Fruit fly (Drosophila melanogaster): ENCODE results near the gene SmE.

SmE gene

dm6 chr2L:7850406-7850805 lies 34.8 kb downstream of the SmE start:
- TF ChIP-seq Jra (GFP tag; optimal IDR thresholded peaks at IDR 0.05) (no peak), Mio (GFP tag; optimal IDR thresholded peaks at IDR 0.05) (no peak), h (GFP tag; optimal IDR thresholded peaks at IDR 0.05) (no peak), ey (GFP tag; optimal IDR thresholded peaks at IDR 0.05) (no peak), Sp1 (GFP tag; optimal IDR thresholded peaks at IDR 0.05) (no peak), jim (GFP tag; optimal IDR thresholded peaks at IDR 0.05) (no peak), Myc (optimal IDR thresholded peaks at IDR 0.05) (no peak), dmrt93B (GFP tag; optimal IDR thresholded peaks at IDR 0.05) (no peak), usp (GFP tag; optimal IDR thresholded peaks at IDR 0.05) (no peak)

dm6 chr2L:7849472-7849871 lies 35.8 kb downstream of the SmE start:
- TF ChIP-seq foxo (GFP tag; optimal IDR thresholded peaks at IDR 0.05), result peak in 1 of 2 experiments; percentile 1
- no peak for TF ChIP-seq jim (GFP tag; optimal IDR thresholded peaks at IDR 0.05)

- TF ChIP-seq Myc (optimal IDR thresholded peaks at IDR 0.05) (no peak), Hr83 (GFP tag; optimal IDR thresholded peaks at IDR 0.05; ENCODE audit: poor library complexity, severe bottlenecking) (no peak), rgr (GFP tag; optimal IDR thresholded peaks at IDR 0.05) (peak; percentile 16), CG32264 (GFP tag; optimal IDR thresholded peaks at IDR 0.05) (no peak), sv (GFP tag; optimal IDR thresholded peaks at IDR 0.05) (no peak), dl (GFP tag; optimal IDR thresholded peaks at IDR 0.05; ENCODE audit: insufficient read depth in 1 of 2, partially characterized antibody in 2 of 2) (no peak), Mio (GFP tag; optimal IDR thresholded peaks at IDR 0.05) (no peak), Hnf4 (GFP tag; optimal IDR thresholded peaks at IDR 0.05) (peak; percentile 9), h (GFP tag; optimal IDR thresholded peaks at IDR 0.05) (peak; percentile 29), psq (GFP tag; optimal IDR thresholded peaks at IDR 0.05) (peak; percentile 17), HLH106 (tag; optimal IDR thresholded peaks at IDR 0.05) (peak; percentile 17), CrebA (GFP tag; optimal IDR thresholded peaks at IDR 0.05; ENCODE audit: borderline replicate concordance) (no peak), dsf (GFP tag; optimal IDR thresholded peaks at IDR 0.05; ENCODE audit: borderline replicate concordance) (no peak), jim (GFP tag; optimal IDR thresholded peaks at IDR 0.05) (no peak), ey (GFP tag; optimal IDR thresholded peaks at IDR 0.05) (peak; percentile 42), pan (optimal IDR thresholded peaks at IDR 0.05) (no peak), N (GFP tag; optimal IDR thresholded peaks at IDR 0.05) (no peak), Jra (GFP tag; optimal IDR thresholded peaks at IDR 0.05) (no peak), br (GFP tag; optimal IDR thresholded peaks at IDR 0.05) (peak; percentile 52), brk (GFP tag; optimal IDR thresholded peaks at IDR 0.05) (no peak), OdsH (GFP tag; optimal IDR thresholded peaks at IDR 0.05) (no peak)
These were observed 44.0 kb downstream of the SmE start for dm6 chr2L:7841244-7841643.

- TF ChIP-seq dl (GFP tag; optimal IDR thresholded peaks at IDR 0.05; ENCODE audit: insufficient read depth in 1 of 2, partially characterized antibody in 2 of 2) (no peak), tai (GFP tag; optimal IDR thresholded peaks at IDR 0.05) (no peak), OdsH (GFP tag; optimal IDR thresholded peaks at IDR 0.05) (no peak), HLH106 (tag; optimal IDR thresholded peaks at IDR 0.05) (no peak), CG32264 (GFP tag; optimal IDR thresholded peaks at IDR 0.05) (no peak), sv (GFP tag; optimal IDR thresholded peaks at IDR 0.05) (no peak), Sp1 (GFP tag; optimal IDR thresholded peaks at IDR 0.05) (no peak), Dif (GFP tag; optimal IDR thresholded peaks at IDR 0.05; ENCODE audit: partially characterized antibody) (no peak), Jra (GFP tag; optimal IDR thresholded peaks at IDR 0.05) (no peak), fru (GFP tag; optimal IDR thresholded peaks at IDR 0.05) (no peak), CrebA (GFP tag; optimal IDR thresholded peaks at IDR 0.05; ENCODE audit: borderline replicate concordance) (no peak), usp (GFP tag; optimal IDR thresholded peaks at IDR 0.05) (no peak), woc (GFP tag; optimal IDR thresholded peaks at IDR 0.05) (no peak), pan (optimal IDR thresholded peaks at IDR 0.05) (no peak)
These were observed 45.1 kb downstream of the SmE start, which contains the start of gene CG14537 for dm6 chr2L:7840152-7840551. CG14537 (plus strand) TSS chr2L:7840452.

- TF ChIP-seq ey (GFP tag; optimal IDR thresholded peaks at IDR 0.05) (no peak), Mio (GFP tag; optimal IDR thresholded peaks at IDR 0.05) (no peak), sv (GFP tag; optimal IDR thresholded peaks at IDR 0.05) (no peak), Hr83 (GFP tag; optimal IDR thresholded peaks at IDR 0.05; ENCODE audit: poor library complexity, severe bottlenecking) (no peak), br (GFP tag; optimal IDR thresholded peaks at IDR 0.05) (no peak), dl (GFP tag; optimal IDR thresholded peaks at IDR 0.05; ENCODE audit: insufficient read depth in 1 of 2, partially characterized antibody in 2 of 2) (no peak), Rel (GFP tag; optimal IDR thresholded peaks at IDR 0.05) (no peak), Rel (tag; optimal IDR thresholded peaks at IDR 0.05) (no peak), dmrt93B (GFP tag; optimal IDR thresholded peaks at IDR 0.05) (no peak), usp (GFP tag; optimal IDR thresholded peaks at IDR 0.05) (no peak), sage (GFP tag; optimal IDR thresholded peaks at IDR 0.05) (no peak), jim (GFP tag; optimal IDR thresholded peaks at IDR 0.05) (no peak), N (GFP tag; optimal IDR thresholded peaks at IDR 0.05) (no peak), tai (GFP tag; optimal IDR thresholded peaks at IDR 0.05) (no peak)
These were observed 47.2 kb downstream of the SmE start for dm6 chr2L:7838024-7838423.

Data from whole organism, wandering third instar larva.